Worm (Caenorhabditis elegans): Measurements from ENCODE around the gene srh-222.

DNA sequence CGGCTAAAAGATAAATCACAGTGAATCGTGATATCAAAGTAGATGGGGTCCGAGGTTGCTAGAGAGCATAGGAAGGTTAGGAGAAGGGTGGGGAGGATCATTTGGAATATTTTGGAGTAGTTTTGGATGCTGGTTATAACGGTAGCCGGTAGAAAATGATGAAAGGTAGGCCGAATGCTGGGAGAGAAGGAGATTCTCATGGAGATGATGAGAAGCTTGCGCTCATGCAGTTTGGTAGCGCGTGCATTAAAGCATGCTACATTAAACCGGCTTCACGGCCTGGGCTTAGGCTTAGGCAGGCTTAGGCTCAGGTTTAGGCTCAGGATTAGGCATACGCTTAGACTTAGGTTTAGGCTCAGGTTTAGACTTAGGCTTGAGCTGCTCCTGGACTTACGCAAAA, 14.7 kb downstream of the srh-222 start, which contains the start of gene F47C12.13:
- no peak for TF ChIP-seq ztf-23 (GFP tag; IDR thresholded peaks at IDR 0.05)
- TF ChIP-seq tab-1 (GFP tag; IDR thresholded peaks at IDR 0.05): no peak
